Fruit fly (Drosophila melanogaster) whole organism, adult: ENCODE results near the gene CheA29a.
A peak's percentile ranks its signal among the peaks of the same experiment; 100 is the strongest.

ENCODE experiments used
- CG11617 ChIP-seq: fragments of 200-800 bp; sonication (Bioruptor generic); optimal IDR thresholded peaks from 2 replicates; lab custom pipeline; 2017; ENCODE audit warnings: mild to moderate bottlenecking, missing biosample characterization, missing genetic modification reagents, missing genetic modification characterization
- CG12768 ChIP-seq: fragments of 200-800 bp; sonication (Bioruptor generic); optimal IDR thresholded peaks from 2 replicates; lab custom pipeline; 2017; ENCODE audit warnings: missing biosample characterization, missing genetic modification characterization, mild to moderate bottlenecking, moderate library complexity, missing genetic modification reagents
- CG1620 ChIP-seq: fragments of 200-800 bp; sonication (Bioruptor generic); optimal IDR thresholded peaks from 2 replicates; lab custom pipeline; 2016; ENCODE audit warnings: missing biosample characterization, missing genetic modification characterization
- CG33017 ChIP-seq: fragments of 200-800 bp; sonication (Bioruptor generic); optimal IDR thresholded peaks from 2 replicates; lab custom pipeline; 2018; ENCODE audit warnings: missing biosample characterization, mild to moderate bottlenecking, missing genetic modification characterization, moderate library complexity
- CG7045 ChIP-seq: fragments of 200-800 bp; sonication (Bioruptor generic); optimal IDR thresholded peaks from 2 replicates; lab custom pipeline; 2017; ENCODE audit warnings: missing biosample characterization, mild to moderate bottlenecking, missing genetic modification characterization
- CG7101 ChIP-seq: fragments of 200-800 bp; sonication (Bioruptor generic); optimal IDR thresholded peaks from 2 replicates; lab custom pipeline; 2018; ENCODE audit warnings: missing biosample characterization, mild to moderate bottlenecking, missing genetic modification characterization, moderate library complexity
- Crg-1 ChIP-seq: fragments of 200-800 bp; sonication (Bioruptor generic); optimal IDR thresholded peaks from 2 replicates; lab custom pipeline; 2016; ENCODE audit warnings: missing biosample characterization, missing genetic modification characterization
- Mnt ChIP-seq: fragments of 200-800 bp; sonication (Bioruptor generic); optimal IDR thresholded peaks from 2 replicates; lab custom pipeline; 2016; ENCODE audit warnings: missing biosample characterization, mild to moderate bottlenecking, missing genetic modification characterization
- bab1 ChIP-seq: fragments of 200-800 bp; sonication (Bioruptor generic); optimal IDR thresholded peaks from 3 replicates; lab custom pipeline; 2019; ENCODE audit warnings: missing biosample characterization, mild to moderate bottlenecking, missing genetic modification characterization, moderate library complexity
- cnc ChIP-seq, 2 experiments: fragments of >200 bp; optimal IDR thresholded peaks; 2 replicates each; lab custom pipeline; 2017
- kay ChIP-seq: fragments of 200-800 bp; sonication (Bioruptor generic); peaks from one replicate; lab custom pipeline; 2016; ENCODE audit warnings: missing biosample characterization, missing genetic modification characterization, borderline replicate concordance
- ovo ChIP-seq: fragments of 200-800 bp; sonication (Bioruptor generic); optimal IDR thresholded peaks from 2 replicates; lab custom pipeline; 2016; ENCODE audit warnings: missing biosample characterization, missing genetic modification characterization

Gene CheA29a

DNA sequence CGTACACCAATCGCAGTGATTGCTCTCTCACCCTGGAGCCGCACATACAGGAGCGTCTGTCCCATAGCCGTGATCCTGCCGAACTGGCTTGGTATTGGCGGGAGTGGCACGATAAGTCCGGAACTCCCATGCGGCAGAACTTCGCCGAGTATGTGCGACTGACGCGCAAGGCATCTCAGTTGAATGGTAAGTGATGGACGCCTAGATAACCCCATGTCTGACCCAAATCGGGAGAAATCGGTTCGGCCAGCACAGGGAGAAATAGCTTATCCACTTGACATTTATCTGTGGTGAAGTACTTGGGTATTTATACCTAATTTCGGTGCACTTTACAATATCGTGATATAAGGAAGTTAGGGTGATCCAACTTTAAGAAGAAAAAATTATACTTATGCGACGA is 45.6 kb downstream of the CheA29a start:
- TF ChIP-seq CG12768 (GFP tag; lab: Kevin White, UChicago): no peak
- no peak for TF ChIP-seq CG7045 (GFP tag; lab: Kevin White, UChicago)
- TF ChIP-seq CG1620: no peak
- TF ChIP-seq Mnt (GFP tag; lab: Kevin White, UChicago): no peak
- no peak for TF ChIP-seq cnc (optimal IDR thresholded peaks at IDR 0.05; lab: Kevin White, UChicago)
- TF ChIP-seq ovo (GFP tag; lab: Kevin White, UChicago): no peak
- TF ChIP-seq CG33017 (tag; lab: Kevin White, UChicago): no peak
- TF ChIP-seq CG7101: no peak
- TF ChIP-seq CG11617 (GFP tag; lab: Kevin White, UChicago): no peak

DNA sequence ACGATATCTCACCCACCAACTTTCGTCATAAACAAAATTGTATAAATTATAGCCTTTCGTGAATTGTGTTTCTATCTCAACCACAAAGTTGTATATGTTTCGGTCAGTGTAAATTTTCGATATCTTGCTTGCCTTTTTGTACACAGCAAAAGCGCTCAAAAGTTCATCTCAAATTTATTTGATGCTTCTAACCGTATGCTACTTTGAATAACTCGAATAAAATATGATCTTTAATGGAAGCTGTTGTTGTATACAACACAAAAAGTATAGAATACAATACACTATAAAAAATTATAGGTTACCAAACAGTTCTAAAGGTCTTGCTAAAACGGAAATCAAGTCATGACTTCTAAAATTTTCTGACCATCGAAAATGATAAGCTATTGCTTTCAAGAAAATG is 47.9 kb downstream of the CheA29a start:
- TF ChIP-seq CG12768 (GFP tag; lab: Kevin White, UChicago) (no peak), CG7045 (GFP tag; lab: Kevin White, UChicago) (no peak), Crg-1 (no peak), bab1 (GFP tag; lab: Kevin White, UChicago) (no peak), kay (GFP tag; lab: Kevin White, UChicago) (peak; percentile 68)
